Worm (Caenorhabditis elegans) whole organism, midembryonic: Measurements from ENCODE around the gene C54D10.9.

Experiments used
- T22C8.4 ChIP-seq: fragments of 200-800 bp; sonication (Bioruptor generic); IDR thresholded peaks from 2 replicates; pipeline ENCODE4 v1.3.6; 2022; ENCODE audit warnings: missing genetic modification characterization, missing compliant biosample characterization
- cog-1 ChIP-seq: sonication (generic microtip); optimal IDR thresholded peaks from 2 replicates; lab custom pipeline; 2016; ENCODE audit warnings: missing genetic modification characterization, missing compliant biosample characterization
- flt-1 ChIP-seq: fragments of 200-800 bp; sonication (Bioruptor generic); IDR thresholded peaks from 2 replicates; pipeline ENCODE4 v1.3.6; 2022; ENCODE audit warnings: missing genetic modification characterization, missing compliant biosample characterization
- klf-2 ChIP-seq: fragments of 200-800 bp; sonication (Bioruptor generic); conservative IDR thresholded peaks from 2 replicates; pipeline ENCODE4 v1.3.6; 2022; ENCODE audit warnings: missing genetic modification reagents, missing genetic modification characterization, missing compliant biosample characterization
- med-1 ChIP-seq: sonication (generic microtip); optimal IDR thresholded peaks from 2 replicates; lab custom pipeline; 2017; ENCODE audit warnings: missing genetic modification characterization, mild to moderate bottlenecking, missing compliant biosample characterization, antibody characterized with exemption, missing genetic modification reagents; ENCODE audit not compliant: insufficient read depth
- ref-1 ChIP-seq: fragments of 200-800 bp; sonication (Bioruptor generic); conservative IDR thresholded peaks from 2 replicates; pipeline ENCODE4 v1.3.6; 2022; ENCODE audit warnings: missing genetic modification reagents, missing genetic modification characterization, missing compliant biosample characterization
- tab-1 ChIP-seq: fragments of 200-800 bp; sonication (Bioruptor generic); IDR thresholded peaks from 2 replicates; pipeline ENCODE4 v1.3.6; 2022; ENCODE audit warnings: missing genetic modification characterization, missing compliant biosample characterization
- ztf-23 ChIP-seq: fragments of 200-800 bp; sonication (Bioruptor generic); IDR thresholded peaks from 2 replicates; pipeline ENCODE4 v1.3.6; 2022; ENCODE audit warnings: missing genetic modification reagents, missing genetic modification characterization, missing compliant biosample characterization
- ztf-29 ChIP-seq: fragments of 200-800 bp; sonication (Bioruptor generic); IDR thresholded peaks from 2 replicates; pipeline ENCODE4 v1.3.6; 2022; ENCODE audit warnings: missing genetic modification reagents, missing genetic modification characterization, missing compliant biosample characterization

DNA sequence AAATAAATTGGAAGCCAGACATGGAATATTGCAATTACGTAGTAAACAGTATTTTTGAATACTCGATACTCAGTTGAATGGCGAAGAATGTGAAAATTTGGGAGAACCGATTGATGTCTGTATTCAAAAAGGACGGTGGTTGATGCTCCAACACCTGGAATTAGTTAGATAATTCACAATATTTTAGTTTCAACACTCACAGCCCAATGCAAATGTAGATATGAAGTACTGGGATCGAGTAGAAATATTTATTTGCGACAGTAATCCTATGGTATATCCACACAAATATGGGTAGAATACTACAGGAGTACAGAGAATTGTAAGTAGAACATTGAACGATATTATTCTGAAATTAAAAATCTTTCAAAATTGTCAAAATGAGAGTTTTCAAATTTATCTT lies 13.8 kb upstream of the C54D10.9 start:
- no peak for TF ChIP-seq ztf-29
- no peak for TF ChIP-seq cog-1 (tag; lab: Kevin White, UChicago)
- TF ChIP-seq ztf-23 (GFP tag; lab: Robert Waterston, UW), result no peak
- TF ChIP-seq flt-1 (GFP tag; lab: Robert Waterston, UW), result no peak
- no peak for TF ChIP-seq ref-1
- no peak for TF ChIP-seq med-1 (GFP tag; lab: Kevin White, UChicago)
- no peak for TF ChIP-seq T22C8.4
- TF ChIP-seq tab-1, result no peak
- no peak for TF ChIP-seq klf-2 (GFP tag; lab: Robert Waterston, UW)
